Fruit fly (Drosophila melanogaster) whole organism, adult: ENCODE measurements around the gene Ir21a.

Experiments
- CG11617 ChIP-seq: fragments of 200-800 bp; sonication (Bioruptor generic); optimal IDR thresholded peaks from 2 replicates; lab custom pipeline; 2017; ENCODE audit warnings: mild to moderate bottlenecking, missing biosample characterization, missing genetic modification reagents, missing genetic modification characterization
- CG12768 ChIP-seq: fragments of 200-800 bp; sonication (Bioruptor generic); optimal IDR thresholded peaks from 2 replicates; lab custom pipeline; 2017; ENCODE audit warnings: missing biosample characterization, missing genetic modification characterization, mild to moderate bottlenecking, moderate library complexity, missing genetic modification reagents
- CG14711 ChIP-seq: fragments of 200-800 bp; sonication (Bioruptor generic); optimal IDR thresholded peaks from 2 replicates; lab custom pipeline; 2018; ENCODE audit warnings: missing biosample characterization, mild to moderate bottlenecking, missing genetic modification characterization, moderate library complexity
- CG1620 ChIP-seq: fragments of 200-800 bp; sonication (Bioruptor generic); optimal IDR thresholded peaks from 2 replicates; lab custom pipeline; 2016; ENCODE audit warnings: missing biosample characterization, missing genetic modification characterization
- CG33017 ChIP-seq: fragments of 200-800 bp; sonication (Bioruptor generic); optimal IDR thresholded peaks from 2 replicates; lab custom pipeline; 2018; ENCODE audit warnings: missing biosample characterization, mild to moderate bottlenecking, missing genetic modification characterization, moderate library complexity
- CG5204 ChIP-seq: fragments of 200-800 bp; sonication (Bioruptor generic); optimal IDR thresholded peaks from 2 replicates; lab custom pipeline; 2016; ENCODE audit warnings: missing biosample characterization, missing genetic modification characterization
- CG7045 ChIP-seq: fragments of 200-800 bp; sonication (Bioruptor generic); optimal IDR thresholded peaks from 2 replicates; lab custom pipeline; 2017; ENCODE audit warnings: missing biosample characterization, mild to moderate bottlenecking, missing genetic modification characterization
- CG7101 ChIP-seq: fragments of 200-800 bp; sonication (Bioruptor generic); optimal IDR thresholded peaks from 2 replicates; lab custom pipeline; 2018; ENCODE audit warnings: missing biosample characterization, mild to moderate bottlenecking, missing genetic modification characterization, moderate library complexity
- Clk ChIP-seq: fragments of 200-800 bp; sonication (Bioruptor generic); optimal IDR thresholded peaks from 2 replicates; lab custom pipeline; 2017; ENCODE audit warnings: missing biosample characterization, missing genetic modification characterization
- Crg-1 ChIP-seq: fragments of 200-800 bp; sonication (Bioruptor generic); optimal IDR thresholded peaks from 2 replicates; lab custom pipeline; 2016; ENCODE audit warnings: missing biosample characterization, missing genetic modification characterization
- Hr96 ChIP-seq: fragments of 200-800 bp; sonication (Bioruptor generic); optimal IDR thresholded peaks from 2 replicates; lab custom pipeline; 2016; ENCODE audit warnings: missing biosample characterization, missing genetic modification characterization
- Mnt ChIP-seq: fragments of 200-800 bp; sonication (Bioruptor generic); optimal IDR thresholded peaks from 2 replicates; lab custom pipeline; 2016; ENCODE audit warnings: missing biosample characterization, mild to moderate bottlenecking, missing genetic modification characterization
- bab1 ChIP-seq: fragments of 200-800 bp; sonication (Bioruptor generic); optimal IDR thresholded peaks from 3 replicates; lab custom pipeline; 2019; ENCODE audit warnings: missing biosample characterization, mild to moderate bottlenecking, missing genetic modification characterization, moderate library complexity
- cic ChIP-seq: fragments of 200-800 bp; sonication (Bioruptor generic); optimal IDR thresholded peaks from 2 replicates; lab custom pipeline; 2017; ENCODE audit warnings: missing biosample characterization, mild to moderate bottlenecking, missing genetic modification characterization, moderate library complexity
- cnc ChIP-seq, 2 experiments: fragments of >200 bp; optimal IDR thresholded peaks; 2 replicates each; lab custom pipeline; 2017
- kay ChIP-seq: fragments of 200-800 bp; sonication (Bioruptor generic); peaks from one replicate; lab custom pipeline; 2016; ENCODE audit warnings: missing biosample characterization, missing genetic modification characterization, borderline replicate concordance
- ovo ChIP-seq: fragments of 200-800 bp; sonication (Bioruptor generic); optimal IDR thresholded peaks from 2 replicates; lab custom pipeline; 2016; ENCODE audit warnings: missing biosample characterization, missing genetic modification characterization
- pad ChIP-seq: fragments of 200-800 bp; sonication (Bioruptor generic); optimal IDR thresholded peaks from 3 replicates; lab custom pipeline; 2017; ENCODE audit warnings: missing biosample characterization, missing genetic modification characterization, mild to moderate bottlenecking, moderate library complexity, missing genetic modification reagents
- tj ChIP-seq: fragments of 200-800 bp; sonication (Bioruptor generic); optimal IDR thresholded peaks from 3 replicates; lab custom pipeline; 2017; ENCODE audit warnings: missing biosample characterization, mild to moderate bottlenecking, missing genetic modification characterization, moderate library complexity
- toe ChIP-seq: fragments of 200-800 bp; sonication (Bioruptor generic); optimal IDR thresholded peaks from 2 replicates; lab custom pipeline; 2016; ENCODE audit warnings: missing biosample characterization, missing genetic modification characterization

Gene Ir21a

DNA sequence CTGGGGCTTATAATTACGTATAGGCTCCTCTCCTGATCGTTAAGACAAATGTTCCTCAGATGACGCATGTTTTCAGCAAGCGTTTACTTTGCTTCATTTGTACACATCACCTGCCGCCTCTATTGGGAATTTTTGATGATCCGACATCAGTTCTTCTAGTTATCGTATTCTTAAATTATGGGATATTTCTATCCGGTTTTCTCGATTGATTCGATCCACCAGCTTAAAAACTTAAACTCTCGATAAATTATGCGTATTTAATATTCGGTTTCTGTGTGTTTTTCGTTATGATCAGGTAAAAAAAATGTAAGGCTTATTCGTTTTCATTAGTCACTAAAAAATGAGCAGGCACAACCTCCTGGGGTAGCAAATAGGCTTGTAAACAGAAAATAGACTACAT is 28.2 kb upstream of the Ir21a start:
- no peak for TF ChIP-seq ovo (GFP tag; lab: Kevin White, UChicago)
- no peak for TF ChIP-seq CG14711 (tag; lab: Kevin White, UChicago)
- no peak for TF ChIP-seq CG11617 (GFP tag; lab: Kevin White, UChicago)
- TF ChIP-seq cic: no peak
- TF ChIP-seq Crg-1 (GFP tag; lab: Kevin White, UChicago): no peak
- TF ChIP-seq Clk (GFP tag; lab: Kevin White, UChicago): no peak
- TF ChIP-seq cnc (optimal IDR thresholded peaks at IDR 0.05; lab: Kevin White, UChicago): no peak
- no peak for TF ChIP-seq toe (GFP tag; lab: Kevin White, UChicago)
- TF ChIP-seq Mnt (GFP tag; lab: Kevin White, UChicago): no peak
- no peak for TF ChIP-seq CG33017 (tag; lab: Kevin White, UChicago)
- no peak for TF ChIP-seq tj (GFP tag; lab: Kevin White, UChicago)
- no peak for TF ChIP-seq CG1620
- no peak for TF ChIP-seq kay (GFP tag; lab: Kevin White, UChicago)
- TF ChIP-seq CG12768 (GFP tag; lab: Kevin White, UChicago): no peak
- no peak for TF ChIP-seq Hr96
- no peak for TF ChIP-seq CG5204 (GFP tag; lab: Kevin White, UChicago)
- TF ChIP-seq bab1 (GFP tag; lab: Kevin White, UChicago): no peak
- no peak for TF ChIP-seq pad (GFP tag; lab: Kevin White, UChicago)
- no peak for TF ChIP-seq CG7045 (GFP tag; lab: Kevin White, UChicago)

DNA sequence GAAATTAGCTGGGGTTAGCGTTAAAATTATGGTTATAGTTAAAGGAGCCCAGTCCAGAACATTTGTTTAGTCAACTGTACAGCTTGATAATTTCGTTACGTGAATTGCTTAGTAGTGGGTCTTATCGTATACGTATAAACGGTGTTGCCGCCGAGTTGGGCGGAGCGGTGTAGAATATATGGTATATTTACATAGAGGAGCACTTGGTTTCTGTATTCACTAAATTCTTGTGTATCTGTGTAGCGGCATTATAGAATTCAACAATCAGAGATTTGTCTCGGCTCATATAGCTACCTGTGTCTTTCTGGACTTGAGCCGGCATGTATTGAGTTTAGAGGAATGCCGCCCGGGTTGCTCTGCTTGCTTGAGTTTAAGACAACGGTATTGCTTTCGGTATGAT is 10.5 kb upstream of the Ir21a start:
- TF ChIP-seq Mnt (GFP tag; lab: Kevin White, UChicago) (no peak), kay (GFP tag; lab: Kevin White, UChicago) (no peak), tj (GFP tag; lab: Kevin White, UChicago) (no peak), CG5204 (GFP tag; lab: Kevin White, UChicago) (no peak), CG1620 (no peak), CG14711 (tag; lab: Kevin White, UChicago) (no peak), CG7101 (tag; lab: Kevin White, UChicago) (no peak), cic (no peak), Clk (GFP tag; lab: Kevin White, UChicago) (no peak), CG11617 (GFP tag; lab: Kevin White, UChicago) (no peak), toe (GFP tag; lab: Kevin White, UChicago) (no peak), ovo (GFP tag; lab: Kevin White, UChicago) (no peak), Hr96 (no peak), CG7045 (GFP tag; lab: Kevin White, UChicago) (no peak), bab1 (GFP tag; lab: Kevin White, UChicago) (no peak), cnc (optimal IDR thresholded peaks at IDR 0.05; lab: Kevin White, UChicago) (no peak), pad (GFP tag; lab: Kevin White, UChicago) (no peak), CG12768 (GFP tag; lab: Kevin White, UChicago) (no peak), CG33017 (tag; lab: Kevin White, UChicago) (no peak)

DNA sequence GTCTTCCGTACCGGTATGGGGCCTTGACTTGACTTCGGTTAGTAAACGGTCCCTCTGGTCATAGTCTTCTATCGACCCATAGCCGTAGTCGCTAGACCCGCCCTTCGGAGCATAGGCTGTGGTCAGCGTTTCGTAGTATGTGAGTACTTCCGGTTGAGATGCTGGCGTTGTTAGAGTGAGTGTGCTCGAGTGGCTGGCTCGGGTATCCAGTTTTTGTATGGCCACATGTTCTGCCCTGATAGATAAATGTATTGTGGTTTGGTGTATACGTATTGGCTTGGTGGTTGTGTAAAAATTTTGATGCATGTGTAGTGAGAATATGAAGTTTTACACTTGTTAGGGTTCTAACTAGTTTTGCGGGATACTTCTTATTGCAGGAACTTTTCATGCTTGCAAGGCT is 9.1 kb upstream of the Ir21a start:
- TF ChIP-seq tj (GFP tag; lab: Kevin White, UChicago): no peak
- no peak for TF ChIP-seq ovo (GFP tag; lab: Kevin White, UChicago)
- no peak for TF ChIP-seq CG5204 (GFP tag; lab: Kevin White, UChicago)
- TF ChIP-seq CG14711 (tag; lab: Kevin White, UChicago): no peak
- TF ChIP-seq Mnt (GFP tag; lab: Kevin White, UChicago): no peak
- TF ChIP-seq bab1 (GFP tag; lab: Kevin White, UChicago): no peak
- TF ChIP-seq Crg-1 (GFP tag; lab: Kevin White, UChicago): no peak
- TF ChIP-seq CG12768 (GFP tag; lab: Kevin White, UChicago): no peak
- TF ChIP-seq CG33017 (tag; lab: Kevin White, UChicago): no peak
- TF ChIP-seq Clk (GFP tag; lab: Kevin White, UChicago): no peak
- TF ChIP-seq cnc (optimal IDR thresholded peaks at IDR 0.05; lab: Kevin White, UChicago): no peak

DNA sequence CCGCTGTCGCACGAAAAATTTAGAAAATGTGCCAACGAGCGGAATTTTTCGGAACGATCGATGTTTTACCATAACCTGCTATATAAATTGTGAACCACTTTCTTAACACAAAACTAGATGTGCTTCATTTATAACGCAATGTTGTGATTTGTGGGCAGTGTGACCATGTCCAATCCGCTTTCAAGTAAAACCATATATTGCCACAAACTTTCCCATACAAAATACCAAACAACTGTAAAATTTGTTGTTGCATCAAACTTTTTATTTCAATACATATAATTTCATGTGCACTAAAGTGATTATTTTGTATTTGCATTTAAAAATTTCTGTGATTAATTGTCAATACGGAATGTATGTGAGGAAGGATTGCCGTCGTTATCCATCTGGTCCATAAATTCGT is 3.4 kb downstream of the Ir21a start:
- TF ChIP-seq bab1 (GFP tag; lab: Kevin White, UChicago): no peak

DNA sequence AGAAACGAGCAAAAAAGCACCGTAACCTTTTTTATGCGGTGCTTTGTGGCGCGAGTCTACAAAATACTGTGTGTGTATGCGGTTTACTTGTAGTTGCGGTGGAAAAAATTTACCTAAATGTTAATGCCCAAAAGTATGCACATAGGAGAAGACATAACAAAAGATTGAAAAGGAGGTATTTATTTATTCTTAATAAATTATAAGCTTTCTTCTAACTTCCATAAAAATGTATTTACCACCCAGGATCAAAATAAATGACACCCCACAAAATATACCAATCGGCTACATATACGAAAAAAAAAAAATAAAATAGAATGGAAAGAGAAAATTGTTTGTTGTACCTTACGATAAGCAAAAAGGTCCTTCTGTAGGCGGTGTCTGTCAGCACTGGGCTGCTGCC is 8.2 kb downstream of the Ir21a start:
- TF ChIP-seq kay (GFP tag; lab: Kevin White, UChicago): peak; percentile 51
- peak; percentile 63 for TF ChIP-seq pad (GFP tag; lab: Kevin White, UChicago)

DNA sequence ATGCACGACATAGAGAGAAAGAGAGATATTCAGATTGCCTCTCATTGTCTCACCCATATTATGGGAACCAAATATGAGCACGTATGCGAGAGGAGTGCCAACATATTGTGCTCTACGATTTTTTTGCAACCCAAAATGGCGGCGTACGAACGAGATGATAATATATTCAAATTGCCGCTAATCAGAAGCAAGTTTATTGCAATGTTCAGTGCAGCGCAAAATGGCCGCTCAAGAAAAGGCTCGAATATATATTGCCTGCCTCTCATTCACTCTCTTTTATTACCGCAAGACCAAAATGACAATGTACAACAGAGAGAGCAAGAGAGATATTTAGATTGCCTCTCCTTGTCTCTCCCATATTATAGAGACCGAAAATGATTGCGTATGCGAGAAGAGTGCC is 19.4 kb downstream of the Ir21a start:
- TF ChIP-seq cnc (optimal IDR thresholded peaks at IDR 0.05; lab: Kevin White, UChicago) (no peak), CG33017 (tag; lab: Kevin White, UChicago) (no peak), CG11617 (GFP tag; lab: Kevin White, UChicago) (no peak), Clk (GFP tag; lab: Kevin White, UChicago) (no peak), Hr96 (no peak), cic (no peak), CG7101 (tag; lab: Kevin White, UChicago) (no peak), Mnt (GFP tag; lab: Kevin White, UChicago) (no peak), pad (GFP tag; lab: Kevin White, UChicago) (no peak), tj (GFP tag; lab: Kevin White, UChicago) (no peak), ovo (GFP tag; lab: Kevin White, UChicago) (no peak)
